Worm (Caenorhabditis elegans): Measurements from ENCODE around the gene F44D12.2.

F44D12.2 gene

ce11 chrIV:9994895-9995394, 22.6 kb downstream of the F44D12.2 start, which contains the start of gene uba-1 (continued):
- TF ChIP-seq crh-2 (tag; optimal IDR thresholded peaks at IDR 0.05) (peak; percentile 86), unc-39 (tag; optimal IDR thresholded peaks at IDR 0.05) (no peak), nhr-77 (tag; optimal IDR thresholded peaks at IDR 0.05) (no peak), lin-39 (tag; optimal IDR thresholded peaks at IDR 0.05) (no peak), egl-27 (tag; optimal IDR thresholded peaks at IDR 0.05) (no peak), nhr-129 (tag; optimal IDR thresholded peaks at IDR 0.05) (no peak), lsy-2 (tag; optimal IDR thresholded peaks at IDR 0.05) (peak in 1 of 2 experiments; percentile 50), snpc-4 (tag; optimal IDR thresholded peaks at IDR 0.05) (no peak), nhr-10 (tag; optimal IDR thresholded peaks at IDR 0.05) (no peak), sma-9 (GFP tag; optimal IDR thresholded peaks at IDR 0.05) (no peak), sma-9 (tag; optimal IDR thresholded peaks at IDR 0.05) (no peak)

ce11 chrIV:9993403-9994132, 24.0 kb downstream of the F44D12.2 start:
- TF ChIP-seq ceh-82 (tag; optimal IDR thresholded peaks at IDR 0.05) (no peak), lin-39 (tag; optimal IDR thresholded peaks at IDR 0.05) (no peak), skn-1 (tag; optimal IDR thresholded peaks at IDR 0.05) (peak; percentile 70), alr-1 (tag; optimal IDR thresholded peaks at IDR 0.05) (no peak), peb-1 (tag; optimal IDR thresholded peaks at IDR 0.05) (no peak), crh-2 (tag; optimal IDR thresholded peaks at IDR 0.05) (peak; percentile 20)

ce11 chrIV:9989416-9989815, 28.1 kb downstream of the F44D12.2 start:
- TF ChIP-seq crh-2 (tag; optimal IDR thresholded peaks at IDR 0.05) = peak; percentile 27
- TF ChIP-seq fos-1 (tag; optimal IDR thresholded peaks at IDR 0.05) = no peak
- no peak for TF ChIP-seq egl-27 (tag; optimal IDR thresholded peaks at IDR 0.05)

ce11 chrIV:9982895-9983294, 34.6 kb downstream of the F44D12.2 start, which contains the start of gene mam-2:
Gene mam-2 (plus strand): TSS chrIV:9983195.
- no peak for TF ChIP-seq blmp-1 (tag; optimal IDR thresholded peaks at IDR 0.05; ENCODE audit: insufficient read depth)
- TF ChIP-seq nhr-129 (tag; optimal IDR thresholded peaks at IDR 0.05) = no peak
- no peak for TF ChIP-seq Y55F3AM.14 (GFP tag; optimal IDR thresholded peaks at IDR 0.05)
- TF ChIP-seq alr-1 (tag; optimal IDR thresholded peaks at IDR 0.05) = no peak
- TF ChIP-seq lsy-2 (tag; optimal IDR thresholded peaks at IDR 0.05) = no peak
- TF ChIP-seq lin-11 (tag; optimal IDR thresholded peaks at IDR 0.05) = no peak
- TF ChIP-seq fos-1 (tag; optimal IDR thresholded peaks at IDR 0.05) = no peak
- TF ChIP-seq ztf-1 (GFP tag; conservative IDR thresholded peaks at IDR 0.05) = no peak
- no peak for TF ChIP-seq nhr-77 (tag; optimal IDR thresholded peaks at IDR 0.05)
- no peak for TF ChIP-seq sem-4 (tag; optimal IDR thresholded peaks at IDR 0.05)
- no peak for TF ChIP-seq snpc-4 (tag; optimal IDR thresholded peaks at IDR 0.05)
- TF ChIP-seq dmd-4 (tag; optimal IDR thresholded peaks at IDR 0.05) = no peak
- TF ChIP-seq nhr-6 (tag; optimal IDR thresholded peaks at IDR 0.05) = no peak
- TF ChIP-seq elt-1 (tag; optimal IDR thresholded peaks at IDR 0.05) = no peak
- no peak for TF ChIP-seq unc-62 (GFP tag; optimal IDR thresholded peaks at IDR 0.05)
- no peak for TF ChIP-seq mbf-1 (tag; optimal IDR thresholded peaks at IDR 0.05)

- TF ChIP-seq C34F6.9 (tag; optimal IDR thresholded peaks at IDR 0.05) (peak; percentile 38), unc-55 (GFP tag; optimal IDR thresholded peaks at IDR 0.05) (peak; percentile 41), egl-27 (tag; optimal IDR thresholded peaks at IDR 0.05) (no peak)
These were observed 35.2 kb downstream of the F44D12.2 start, which contains the start of gene rrp-1 for ce11 chrIV:9982226-9982794. Gene rrp-1 (minus strand): TSS chrIV:9982276.

- TF ChIP-seq crh-2 (tag; optimal IDR thresholded peaks at IDR 0.05) (no peak), elt-3 (tag; optimal IDR thresholded peaks at IDR 0.05) (no peak), nhr-12 (tag; optimal IDR thresholded peaks at IDR 0.05) (no peak), mdl-1 (tag; optimal IDR thresholded peaks at IDR 0.05) (no peak), nhr-10 (tag; optimal IDR thresholded peaks at IDR 0.05) (no peak)
These were observed 39.8 kb downstream of the F44D12.2 start, which contains the start of gene dhp-2 for ce11 chrIV:9977602-9978172. Gene dhp-2 (plus strand): TSS chrIV:9978122.

All from whole organism, L2 larva.